Worm (Caenorhabditis elegans) whole organism, L4 larva: Measurements from ENCODE around the gene ehbp-1.

Experiments
- F26F4.8 ChIP-seq: fragments of 200-800 bp; sonication (Bioruptor generic); conservative IDR thresholded peaks from 2 replicates; pipeline ENCODE4 v1.3.6; 2022; ENCODE audit warnings: missing genetic modification characterization, missing compliant biosample characterization
- F37D6.2 ChIP-seq: sonication (generic microtip); optimal IDR thresholded peaks from 2 replicates; lab custom pipeline; 2016; ENCODE audit warnings: mild to moderate bottlenecking, missing genetic modification characterization, missing compliant biosample characterization
- F44E2.7 ChIP-seq: fragments of 200-800 bp; sonication (Bioruptor generic); IDR thresholded peaks from 2 replicates; pipeline ENCODE4 v2.1.2; 2022; ENCODE audit warnings: missing genetic modification characterization, missing compliant biosample characterization
- R02D3.7 ChIP-seq: fragments of 150-350 bp; sonication (generic microtip); optimal IDR thresholded peaks from 3 replicates; lab custom pipeline; 2014; ENCODE audit warnings: missing biosample characterization, missing genetic modification characterization
- Y105C5A.15 ChIP-seq: fragments of 200-800 bp; sonication (Bioruptor generic); IDR thresholded peaks from 2 replicates; pipeline ENCODE4 v1.3.6; 2022; ENCODE audit warnings: missing genetic modification characterization, missing compliant biosample characterization
- Y48G9A.11 ChIP-seq: fragments of 200-800 bp; sonication (Bioruptor generic); IDR thresholded peaks from 2 replicates; pipeline ENCODE4 v1.3.6; 2022; ENCODE audit warnings: missing genetic modification reagents, missing genetic modification characterization, missing compliant biosample characterization
- Y75B8A.6 ChIP-seq: fragments of 200-800 bp; sonication (Bioruptor generic); IDR thresholded peaks from 2 replicates; pipeline ENCODE4 v1.3.6; 2022; ENCODE audit warnings: missing genetic modification reagents, missing genetic modification characterization, missing compliant biosample characterization
- ZK546.5 ChIP-seq, 2 experiments: sonication (generic microtip); optimal IDR thresholded peaks; 2 replicates each; lab custom pipeline; 2017; ENCODE audit warnings: missing biosample characterization in 2 of 2, missing genetic modification characterization in 2 of 2
- ama-1 ChIP-seq: fragments of 150-350 bp; optimal IDR thresholded peaks from 2 replicates; lab custom pipeline; 2014; ENCODE audit warnings: inconsistent platforms, mixed read lengths
- ceh-20 ChIP-seq: fragments of 200-800 bp; sonication (Bioruptor generic); IDR thresholded peaks from 2 replicates; pipeline ENCODE4 v1.3.6; 2022; ENCODE audit warnings: missing genetic modification reagents, missing genetic modification characterization, missing compliant biosample characterization
- ceh-44 ChIP-seq: fragments of 200-800 bp; sonication (Bioruptor generic); IDR thresholded peaks from 2 replicates; pipeline ENCODE4 v1.3.6; 2022; ENCODE audit warnings: missing genetic modification reagents, missing genetic modification characterization, missing compliant biosample characterization
- ceh-62 ChIP-seq: sonication (generic microtip); optimal IDR thresholded peaks from 2 replicates; lab custom pipeline; 2017; ENCODE audit warnings: missing biosample characterization, missing genetic modification characterization
- ceh-82 ChIP-seq: sonication (generic microtip); optimal IDR thresholded peaks from 2 replicates; lab custom pipeline; 2017; ENCODE audit warnings: missing biosample characterization, missing genetic modification characterization
- ces-1 ChIP-seq: fragments of 150-350 bp; sonication (generic microtip); optimal IDR thresholded peaks from 4 replicates; lab custom pipeline; 2014; ENCODE audit warnings: missing biosample characterization, missing genetic modification reagents, missing genetic modification characterization
- ctbp-1 ChIP-seq: fragments of 200-800 bp; sonication (Bioruptor generic); IDR thresholded peaks from 2 replicates; pipeline ENCODE4 v1.3.6; 2022; ENCODE audit warnings: missing genetic modification reagents, missing genetic modification characterization, missing compliant biosample characterization
- daf-12 ChIP-seq: fragments of 150-350 bp; optimal IDR thresholded peaks from 2 replicates; lab custom pipeline; 2014; ENCODE audit warnings: missing biosample characterization, missing genetic modification reagents, missing genetic modification characterization
- daf-16 ChIP-seq, 3 experiments: sonication (generic microtip); optimal IDR thresholded peaks; 2 replicates each; lab custom pipeline; 2016 to 2017; ENCODE audit warnings: missing genetic modification characterization in 3 of 3, missing genetic modification reagents in 3 of 3, mild to moderate bottlenecking in 2 of 3, missing compliant biosample characterization in 2 of 3, missing biosample characterization in 1 of 3, moderate library complexity in 1 of 3
- dmd-8 ChIP-seq: fragments of 200-800 bp; sonication (Bioruptor generic); IDR thresholded peaks from 2 replicates; pipeline ENCODE4 v1.3.6; 2022; ENCODE audit warnings: missing genetic modification characterization, missing compliant biosample characterization
- duxl-1 ChIP-seq: sonication (generic microtip); optimal IDR thresholded peaks from 2 replicates; lab custom pipeline; 2016; ENCODE audit warnings: mild to moderate bottlenecking, missing genetic modification characterization, moderate library complexity, missing compliant biosample characterization; ENCODE audit not compliant: poor library complexity
- hmg-1.1 ChIP-seq: fragments of 200-800 bp; sonication (Bioruptor generic); IDR thresholded peaks from 2 replicates; pipeline ENCODE4 v1.3.6; 2022; ENCODE audit warnings: missing genetic modification reagents, missing genetic modification characterization, missing compliant biosample characterization
- lin-29 ChIP-seq: fragments of 200-800 bp; sonication (Bioruptor generic); IDR thresholded peaks from 2 replicates; pipeline ENCODE4 v1.3.6; 2022; ENCODE audit warnings: missing genetic modification reagents, missing genetic modification characterization, missing compliant biosample characterization
- lin-39 ChIP-seq: fragments of 150-350 bp; optimal IDR thresholded peaks from 2 replicates; lab custom pipeline; 2014; ENCODE audit warnings: missing biosample characterization, missing genetic modification reagents, missing genetic modification characterization
- lsy-2 ChIP-seq, 2 experiments: fragments of 150-350 bp in 1 of 2; sonication (generic microtip) in 1 of 2; optimal IDR thresholded peaks; 2 replicates each; lab custom pipeline; 2014 to 2017; ENCODE audit warnings: missing biosample characterization in 2 of 2, missing genetic modification characterization in 2 of 2
- mdl-1 ChIP-seq, 2 experiments: fragments of 150-350 bp in 1 of 2; sonication (generic microtip) in 1 of 2; optimal IDR thresholded peaks; 2 replicates each; lab custom pipeline; 2014 to 2017; ENCODE audit warnings: missing biosample characterization in 2 of 2, missing genetic modification characterization in 2 of 2
- mdt-29 ChIP-seq: fragments of 200-800 bp; sonication (Bioruptor generic); IDR thresholded peaks from 2 replicates; pipeline ENCODE4 v1.3.6; 2022; ENCODE audit warnings: missing genetic modification reagents, missing genetic modification characterization, missing compliant biosample characterization
- mes-2 ChIP-seq: sonication (generic microtip); optimal IDR thresholded peaks from 2 replicates; lab custom pipeline; 2016; ENCODE audit warnings: missing genotype, mild to moderate bottlenecking, missing genetic modification characterization, missing compliant biosample characterization; ENCODE audit not compliant: poor library complexity, severe bottlenecking
- mxl-2 ChIP-seq: fragments of 200-800 bp; sonication (Bioruptor generic); conservative IDR thresholded peaks from 2 replicates; pipeline ENCODE4 v1.3.6; 2022; ENCODE audit warnings: missing genetic modification reagents, missing genetic modification characterization, missing compliant biosample characterization
- mxl-3 ChIP-seq: fragments of 200-800 bp; sonication (Bioruptor generic); optimal IDR thresholded peaks from 2 replicates; lab custom pipeline; 2018; ENCODE audit warnings: mild to moderate bottlenecking, missing genetic modification characterization, missing compliant biosample characterization
- nhr-10 ChIP-seq: fragments of 150-350 bp; optimal IDR thresholded peaks from 2 replicates; lab custom pipeline; 2014; ENCODE audit warnings: missing biosample characterization, missing genetic modification characterization
- nhr-102 ChIP-seq: sonication (generic microtip); optimal IDR thresholded peaks from 2 replicates; lab custom pipeline; 2016; ENCODE audit warnings: mild to moderate bottlenecking, missing genetic modification characterization, moderate library complexity, missing compliant biosample characterization
- nhr-111 ChIP-seq: fragments of 200-800 bp; sonication (Bioruptor generic); optimal IDR thresholded peaks from 2 replicates; lab custom pipeline; 2018; ENCODE audit warnings: mild to moderate bottlenecking, missing genetic modification characterization, missing compliant biosample characterization
- nhr-25 ChIP-seq: sonication (generic microtip); optimal IDR thresholded peaks from 2 replicates; lab custom pipeline; 2017; ENCODE audit warnings: missing genetic modification characterization, mild to moderate bottlenecking, missing compliant biosample characterization, antibody characterized with exemption, moderate library complexity, borderline replicate concordance; ENCODE audit not compliant: insufficient read depth
- nhr-28 ChIP-seq: fragments of 150-350 bp; optimal IDR thresholded peaks from 2 replicates; lab custom pipeline; 2014; ENCODE audit warnings: missing biosample characterization, missing genetic modification characterization
- nhr-41 ChIP-seq: fragments of 200-800 bp; sonication (Bioruptor generic); IDR thresholded peaks from 2 replicates; pipeline ENCODE4 v1.3.6; 2022; ENCODE audit warnings: missing genetic modification reagents, missing genetic modification characterization, missing compliant biosample characterization
- nhr-42 ChIP-seq: fragments of 200-800 bp; sonication (Bioruptor generic); IDR thresholded peaks from 2 replicates; pipeline ENCODE4 v1.3.6; 2022; ENCODE audit warnings: missing genetic modification characterization, missing compliant biosample characterization
- nhr-6 ChIP-seq: fragments of 150-350 bp; optimal IDR thresholded peaks from 2 replicates; lab custom pipeline; 2014; ENCODE audit warnings: missing biosample characterization, missing genetic modification characterization
- nhr-76 ChIP-seq: fragments of 150-350 bp; optimal IDR thresholded peaks from 2 replicates; lab custom pipeline; 2014; ENCODE audit warnings: missing biosample characterization, missing genetic modification characterization
- pha-4 ChIP-seq, 2 experiments: fragments of 150-350 bp in 1 of 2; fragments of 200-800 bp in 1 of 2; sonication (Bioruptor generic) in 1 of 2; IDR thresholded peaks in 1 of 2; optimal IDR thresholded peaks in 1 of 2; 2 replicates each; pipeline versions ENCODE4 v1.3.6 to Lab custom; 2014 to 2022; ENCODE audit warnings: missing genetic modification characterization in 2 of 2, missing genetic modification reagents in 2 of 2, missing biosample characterization in 1 of 2, missing compliant biosample characterization in 1 of 2
- pqm-1 ChIP-seq: sonication (generic microtip); optimal IDR thresholded peaks from 2 replicates; lab custom pipeline; 2017; ENCODE audit warnings: missing biosample characterization, missing genetic modification characterization
- rbr-2 ChIP-seq: sonication (generic microtip); optimal IDR thresholded peaks from 2 replicates; lab custom pipeline; 2016; ENCODE audit warnings: missing genotype, missing genetic modification characterization, missing compliant biosample characterization
- sdz-12 ChIP-seq: fragments of 200-800 bp; sonication (Bioruptor generic); optimal IDR thresholded peaks from 2 replicates; lab custom pipeline; 2018; ENCODE audit warnings: mild to moderate bottlenecking, missing genetic modification characterization, missing compliant biosample characterization
- set-16 ChIP-seq: fragments of 200-800 bp; sonication (Bioruptor generic); IDR thresholded peaks from 2 replicates; pipeline ENCODE4 v1.3.6; 2022; ENCODE audit warnings: missing genetic modification reagents, missing genetic modification characterization, missing compliant biosample characterization
- skn-1 ChIP-seq: fragments of 150-350 bp; optimal IDR thresholded peaks from 2 replicates; lab custom pipeline; 2014; ENCODE audit warnings: missing biosample characterization, missing genetic modification characterization
- snpc-1.2 ChIP-seq: fragments of 200-800 bp; sonication (Bioruptor generic); IDR thresholded peaks from 2 replicates; pipeline ENCODE4 v1.3.6; 2022; ENCODE audit warnings: missing genetic modification reagents, missing genetic modification characterization, missing compliant biosample characterization
- unc-130 ChIP-seq: sonication (generic microtip); optimal IDR thresholded peaks from 2 replicates; lab custom pipeline; 2016; ENCODE audit warnings: missing genetic modification reagents, missing genetic modification characterization, missing compliant biosample characterization
- vab-7 ChIP-seq: fragments of 200-800 bp; sonication (Bioruptor generic); IDR thresholded peaks from 2 replicates; pipeline ENCODE4 v1.3.6; 2022; ENCODE audit warnings: missing genetic modification reagents, missing genetic modification characterization, missing compliant biosample characterization
- zip-2 ChIP-seq: fragments of 150-350 bp; optimal IDR thresholded peaks from 2 replicates; lab custom pipeline; 2014; ENCODE audit warnings: missing biosample characterization, missing genetic modification characterization

The ehbp-1 gene

ce11 chrV:9539638-9540037 lies 10.8 kb upstream of the ehbp-1 start, which contains the start of gene C50F4.12:
TSS of gene C50F4.12 (minus strand) at chrV:9539738.
- TF ChIP-seq nhr-42 (no peak), R02D3.7 (no peak), mxl-3 (no peak), daf-12 (tag; lab: Kevin White, UChicago) (no peak), ctbp-1 (GFP tag; lab: Robert Waterston, UW) (no peak), pha-4 (GFP tag; IDR thresholded peaks at IDR 0.05; lab: Robert Waterston, UW) (no peak), pha-4 (tag; optimal IDR thresholded peaks at IDR 0.05; lab: Kevin White, UChicago) (no peak), lin-39 (tag; lab: Kevin White, UChicago) (no peak), hmg-1.1 (GFP tag; lab: Robert Waterston, UW) (no peak)
- TF ChIP-seq, all 104 proteins: peak for 0

DNA sequence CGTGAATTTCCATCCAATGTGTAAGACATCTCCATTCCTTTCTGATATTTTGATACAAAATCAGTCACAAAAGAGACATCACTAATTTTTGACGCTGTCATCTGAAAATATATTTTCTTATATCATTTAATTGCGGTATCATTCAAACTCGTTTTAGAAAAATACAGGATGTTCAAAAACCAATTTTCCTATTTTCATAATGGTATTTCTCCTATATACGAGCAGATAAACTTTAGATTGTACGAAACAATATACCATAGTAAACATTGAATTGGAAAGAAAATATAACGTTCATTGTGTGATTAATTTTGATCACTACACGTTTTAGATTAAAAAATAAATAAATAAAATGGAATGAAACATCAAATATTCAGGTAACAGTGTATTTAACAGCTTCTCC lies 8.9 kb upstream of the ehbp-1 start, which contains the start of gene C50F4.16:
TSS of gene C50F4.16 (minus strand) at position 101 of the 400 bp plus-strand sequence.
- no peak for TF ChIP-seq nhr-111
- TF ChIP-seq, all 104 proteins: peak for 0

ce11 chrV:9544176-9544632 lies 6.2 kb upstream of the ehbp-1 start, which contains the start of gene mdf-1:
TSS of gene mdf-1 (minus strand) at chrV:9544226.
- TF ChIP-seq zip-2 (no peak), F26F4.8 (GFP tag; lab: Robert Waterston, UW) (no peak), ama-1 (lab: Kevin White, UChicago) (peak; percentile 84), unc-130 (GFP tag; lab: Kevin White, UChicago) (no peak), ceh-20 (no peak), nhr-10 (tag; lab: Kevin White, UChicago) (peak; percentile 5), nhr-76 (no peak), duxl-1 (tag; lab: Kevin White, UChicago) (no peak), ceh-44 (no peak), ces-1 (GFP tag; lab: Kevin White, UChicago) (no peak), ZK546.5 (tag; optimal IDR thresholded peaks at IDR 0.05; lab: Kevin White, UChicago) (no peak), daf-16 (GFP tag; optimal IDR thresholded peaks at IDR 0.05; lab: Kevin White, UChicago) (no peak), daf-16 (tag; optimal IDR thresholded peaks at IDR 0.05; lab: Kevin White, UChicago) (peak; percentile 49), Y75B8A.6 (GFP tag; lab: Robert Waterston, UW) (no peak), ctbp-1 (GFP tag; lab: Robert Waterston, UW) (no peak), set-16 (GFP tag; lab: Robert Waterston, UW) (no peak), rbr-2 (tag; lab: Kevin White, UChicago) (peak; percentile 57), nhr-25 (tag; lab: Kevin White, UChicago) (no peak), Y105C5A.15 (GFP tag; lab: Robert Waterston, UW) (no peak), F37D6.2 (tag; lab: Kevin White, UChicago) (peak; percentile 23), F44E2.7 (GFP tag; lab: Robert Waterston, UW) (no peak), nhr-28 (tag; lab: Kevin White, UChicago) (peak; percentile 48), lin-39 (tag; lab: Kevin White, UChicago) (no peak), mxl-2 (GFP tag; lab: Robert Waterston, UW) (no peak), mdl-1 (tag; optimal IDR thresholded peaks at IDR 0.05; lab: Kevin White, UChicago) (no peak), nhr-6 (tag; lab: Kevin White, UChicago) (peak; percentile 48), snpc-1.2 (GFP tag; lab: Robert Waterston, UW) (no peak), lin-29 (GFP tag; lab: Robert Waterston, UW) (no peak), mes-2 (tag; lab: Kevin White, UChicago) (peak; percentile 91), lsy-2 (tag; optimal IDR thresholded peaks at IDR 0.05; lab: Kevin White, UChicago) (peak; percentile 21 to 86), pqm-1 (tag; lab: Kevin White, UChicago) (no peak), dmd-8 (no peak), skn-1 (tag; lab: Kevin White, UChicago) (no peak), mdt-29 (GFP tag; lab: Robert Waterston, UW) (no peak), sdz-12 (GFP tag; lab: Kevin White, UChicago) (no peak), vab-7 (no peak), nhr-102 (no peak), ceh-82 (tag; lab: Kevin White, UChicago) (no peak), ceh-62 (no peak), nhr-41 (no peak), Y48G9A.11 (GFP tag; lab: Robert Waterston, UW) (no peak)
